Fruit fly (Drosophila melanogaster) whole organism, wandering third instar larva: ENCODE data around the gene lab.

Experiments
- Abd-B ChIP-seq: fragments of >200 bp; optimal IDR thresholded peaks from 2 replicates; lab custom pipeline; 2017; ENCODE audit warnings: missing biosample characterization, missing genetic modification characterization
- CG32264 ChIP-seq: fragments of 200-800 bp; sonication (Bioruptor generic); optimal IDR thresholded peaks from 2 replicates; lab custom pipeline; 2016; ENCODE audit warnings: missing biosample characterization, missing genetic modification characterization
- CG9705 ChIP-seq: fragments of 200-800 bp; sonication (Bioruptor generic); optimal IDR thresholded peaks from 2 replicates; lab custom pipeline; 2018; ENCODE audit warnings: missing biosample characterization, mild to moderate bottlenecking, missing genetic modification characterization
- CrebA ChIP-seq: fragments of 200-800 bp; sonication (Bioruptor generic); optimal IDR thresholded peaks from 2 replicates; lab custom pipeline; 2016; ENCODE audit warnings: missing biosample characterization, mild to moderate bottlenecking, missing genetic modification characterization, borderline replicate concordance
- Dfd ChIP-seq: fragments of >200 bp; optimal IDR thresholded peaks from 2 replicates; lab custom pipeline; 2017; ENCODE audit warnings: missing biosample characterization, missing genetic modification characterization
- Dif ChIP-seq: fragments of 200-275, 200-300 bp; sonication (Bioruptor generic); optimal IDR thresholded peaks from 2 replicates; lab custom pipeline; 2018; ENCODE audit warnings: missing biosample characterization, missing genetic modification characterization; ENCODE audit not compliant: partially characterized antibody
- GATAd ChIP-seq: sonication (Bioruptor generic); optimal IDR thresholded peaks from 2 replicates; lab custom pipeline; 2016; ENCODE audit warnings: missing biosample characterization, missing genetic modification characterization
- HLH106 ChIP-seq: fragments of 200-800 bp; optimal IDR thresholded peaks from 3 replicates; lab custom pipeline; 2019; ENCODE audit warnings: missing biosample characterization, mild to moderate bottlenecking, missing genetic modification characterization, moderate library complexity
- Hr83 ChIP-seq: fragments of 200-300 bp; sonication (Bioruptor generic); optimal IDR thresholded peaks from 2 replicates; lab custom pipeline; 2016; ENCODE audit warnings: missing biosample characterization, mild to moderate bottlenecking, missing genetic modification characterization, moderate library complexity; ENCODE audit not compliant: poor library complexity, severe bottlenecking
- Jra ChIP-seq: sonication (Bioruptor generic); optimal IDR thresholded peaks from 2 replicates; lab custom pipeline; 2016; ENCODE audit warnings: missing biosample characterization, missing genetic modification characterization
- N ChIP-seq: fragments of >200 bp; optimal IDR thresholded peaks from 2 replicates; lab custom pipeline; 2018; ENCODE audit warnings: missing biosample characterization, missing external identifiers, missing genetic modification characterization
- OdsH ChIP-seq: fragments of 200-800 bp; sonication (Bioruptor generic); optimal IDR thresholded peaks from 2 replicates; lab custom pipeline; 2016; ENCODE audit warnings: missing biosample characterization, mild to moderate bottlenecking, missing genetic modification characterization
- Sp1 ChIP-seq: fragments of 200-800 bp; sonication (Bioruptor generic); optimal IDR thresholded peaks from 3 replicates; lab custom pipeline; 2019; ENCODE audit warnings: missing biosample characterization, mild to moderate bottlenecking, missing genetic modification characterization, moderate library complexity
- Vsx2 ChIP-seq: fragments of 200-300, 225-300 bp; sonication (Bioruptor generic); optimal IDR thresholded peaks from 2 replicates; lab custom pipeline; 2018; ENCODE audit warnings: missing biosample characterization, missing genetic modification characterization; ENCODE audit not compliant: partially characterized antibody
- br ChIP-seq: fragments of 200-800 bp; sonication (Bioruptor generic); optimal IDR thresholded peaks from 2 replicates; lab custom pipeline; 2016; ENCODE audit warnings: missing biosample characterization, missing genetic modification characterization
- brk ChIP-seq: fragments of 200-800 bp; sonication (Bioruptor generic); optimal IDR thresholded peaks from 2 replicates; lab custom pipeline; 2016; ENCODE audit warnings: missing biosample characterization, mild to moderate bottlenecking, missing genetic modification characterization
- dl ChIP-seq, 2 experiments: fragments of 175-275, 200-275 bp in 1 of 2; fragments of 200-275 bp in 1 of 2; sonication (Bioruptor generic); optimal IDR thresholded peaks; lab custom pipeline; 2018; ENCODE audit warnings: mild to moderate bottlenecking in 2 of 2, missing biosample characterization in 2 of 2, missing genetic modification characterization in 2 of 2, moderate library complexity in 2 of 2; ENCODE audit not compliant: partially characterized antibody in 2 of 2, insufficient read depth in 1 of 2
- dmrt93B ChIP-seq: fragments of 200-800 bp; sonication (Bioruptor generic); optimal IDR thresholded peaks from 2 replicates; lab custom pipeline; 2018; ENCODE audit warnings: missing biosample characterization, mild to moderate bottlenecking, missing genetic modification characterization
- foxo ChIP-seq, 2 experiments: fragments of 200-800 bp; sonication (Bioruptor generic); optimal IDR thresholded peaks; 2 replicates in 1 of 2; 3 replicates in 1 of 2; lab custom pipeline; 2016 to 2017; ENCODE audit warnings: missing biosample characterization in 2 of 2, missing genetic modification characterization in 2 of 2
- fru ChIP-seq: fragments of 200-800 bp; sonication (Bioruptor generic); optimal IDR thresholded peaks from 3 replicates; lab custom pipeline; 2016; ENCODE audit warnings: missing biosample characterization, mild to moderate bottlenecking, missing genetic modification characterization
- h ChIP-seq: fragments of 200-800 bp; sonication (Bioruptor generic); optimal IDR thresholded peaks from 3 replicates; lab custom pipeline; 2016; ENCODE audit warnings: missing biosample characterization, mild to moderate bottlenecking, missing genetic modification characterization
- jim ChIP-seq: fragments of 175-275, 200-325 bp; sonication (Bioruptor generic); optimal IDR thresholded peaks from 2 replicates; lab custom pipeline; 2016; ENCODE audit warnings: missing biosample characterization, mild to moderate bottlenecking, missing genetic modification characterization
- lola ChIP-seq: fragments of >200 bp; optimal IDR thresholded peaks from 2 replicates; lab custom pipeline; 2017; ENCODE audit warnings: missing biosample characterization, missing genetic modification characterization
- psq ChIP-seq: fragments of 200-800 bp; sonication (Bioruptor generic); optimal IDR thresholded peaks from 3 replicates; lab custom pipeline; 2017; ENCODE audit warnings: missing biosample characterization, mild to moderate bottlenecking, missing genetic modification characterization, moderate library complexity
- rgr ChIP-seq: fragments of 200-800 bp; sonication (Bioruptor generic); optimal IDR thresholded peaks from 3 replicates; lab custom pipeline; 2016; ENCODE audit warnings: missing biosample characterization, mild to moderate bottlenecking, missing genetic modification characterization
- sage ChIP-seq: fragments of 200-800 bp; sonication (Bioruptor generic); optimal IDR thresholded peaks from 2 replicates; lab custom pipeline; 2016; ENCODE audit warnings: missing biosample characterization, mild to moderate bottlenecking, missing genetic modification characterization
- sv ChIP-seq: fragments of 200-800 bp; sonication (Bioruptor generic); optimal IDR thresholded peaks from 3 replicates; lab custom pipeline; 2016; ENCODE audit warnings: missing biosample characterization, missing genetic modification characterization
- tai ChIP-seq: sonication (Bioruptor generic); optimal IDR thresholded peaks from 2 replicates; lab custom pipeline; 2016; ENCODE audit warnings: missing biosample characterization, missing genetic modification characterization
- usp ChIP-seq: fragments of >200 bp; optimal IDR thresholded peaks from 2 replicates; lab custom pipeline; 2017; ENCODE audit warnings: missing biosample characterization, missing genetic modification characterization
- woc ChIP-seq: sonication (Bioruptor generic); optimal IDR thresholded peaks from 2 replicates; lab custom pipeline; 2016; ENCODE audit warnings: missing biosample characterization, mild to moderate bottlenecking, missing genetic modification characterization

Gene lab

dm6 chr3R:6678480-6678879 lies at the start of gene lab:
lab (minus strand) TSS chr3R:6678590.
- TF ChIP-seq brk (GFP tag; lab: Kevin White, UChicago) = no peak
- TF ChIP-seq Dif (GFP tag; lab: Kevin White, UChicago) = peak; percentile 84
- no peak for TF ChIP-seq Sp1 (GFP tag; lab: Kevin White, UChicago)
- TF ChIP-seq CG32264 (GFP tag; lab: Kevin White, UChicago) = no peak
- TF ChIP-seq Vsx2 (GFP tag; lab: Kevin White, UChicago) = peak; percentile 78
- peak; percentile 44 to 52 for TF ChIP-seq dl (GFP tag; optimal IDR thresholded peaks at IDR 0.05; lab: Kevin White, UChicago; ENCODE audit: insufficient read depth in 1 of 2, partially characterized antibody in 2 of 2)
- TF ChIP-seq GATAd (GFP tag; lab: Kevin White, UChicago) = peak; percentile 73
- TF ChIP-seq Jra (GFP tag; lab: Kevin White, UChicago) = peak; percentile 61
- TF ChIP-seq, all 38 proteins: peak for 5

dm6 chr3R:6726119-6726518 lies 47.7 kb upstream of the lab start:
- TF ChIP-seq HLH106 (tag; lab: Kevin White, UChicago) (no peak), tai (no peak), brk (GFP tag; lab: Kevin White, UChicago) (no peak), N (GFP tag; lab: Kevin White, UChicago) (no peak), CG32264 (GFP tag; lab: Kevin White, UChicago) (no peak), Hr83 (GFP tag; lab: Kevin White, UChicago) (no peak), Jra (GFP tag; lab: Kevin White, UChicago) (no peak), dmrt93B (GFP tag; lab: Kevin White, UChicago) (no peak), Sp1 (GFP tag; lab: Kevin White, UChicago) (no peak)

dm6 chr3R:6723537-6724171 lies 45.3 kb upstream of the lab start:
- TF ChIP-seq Hr83 (GFP tag; lab: Kevin White, UChicago) (no peak), GATAd (GFP tag; lab: Kevin White, UChicago) (no peak), sv (GFP tag; lab: Kevin White, UChicago) (no peak), foxo (GFP tag; optimal IDR thresholded peaks at IDR 0.05; lab: Kevin White, UChicago) (no peak), sage (GFP tag; lab: Kevin White, UChicago) (no peak), CG9705 (no peak), Vsx2 (GFP tag; lab: Kevin White, UChicago) (no peak), h (GFP tag; lab: Kevin White, UChicago) (no peak), br (GFP tag; lab: Kevin White, UChicago) (no peak), fru (no peak), usp (GFP tag; lab: Kevin White, UChicago) (no peak), woc (no peak), Dif (GFP tag; lab: Kevin White, UChicago) (no peak)

- peak in 1 of 2 experiments; percentile 3 for TF ChIP-seq dl (GFP tag; optimal IDR thresholded peaks at IDR 0.05; lab: Kevin White, UChicago; ENCODE audit: insufficient read depth in 1 of 2, partially characterized antibody in 2 of 2)
- no peak for TF ChIP-seq Hr83 (GFP tag; lab: Kevin White, UChicago)
- TF ChIP-seq Dif (GFP tag; lab: Kevin White, UChicago) = peak; percentile 57
- no peak for TF ChIP-seq jim (GFP tag; lab: Kevin White, UChicago)
- TF ChIP-seq Dfd = no peak
- TF ChIP-seq usp (GFP tag; lab: Kevin White, UChicago) = no peak
Observed at dm6 chr3R:6708858-6709257, 30.5 kb upstream of the lab start.

- TF ChIP-seq OdsH (GFP tag; lab: Kevin White, UChicago) = no peak
- no peak for TF ChIP-seq jim (GFP tag; lab: Kevin White, UChicago)
- no peak for TF ChIP-seq Hr83 (GFP tag; lab: Kevin White, UChicago)
- TF ChIP-seq foxo (GFP tag; optimal IDR thresholded peaks at IDR 0.05; lab: Kevin White, UChicago) = no peak
- no peak for TF ChIP-seq GATAd (GFP tag; lab: Kevin White, UChicago)
- no peak for TF ChIP-seq CrebA (GFP tag; lab: Kevin White, UChicago)
- no peak for TF ChIP-seq Dif (GFP tag; lab: Kevin White, UChicago)
- TF ChIP-seq tai = no peak
- no peak for TF ChIP-seq sage (GFP tag; lab: Kevin White, UChicago)
- no peak for TF ChIP-seq rgr
- TF ChIP-seq N (GFP tag; lab: Kevin White, UChicago) = no peak
- no peak for TF ChIP-seq Jra (GFP tag; lab: Kevin White, UChicago)
- TF ChIP-seq Abd-B = no peak
- no peak for TF ChIP-seq CG9705
- no peak for TF ChIP-seq psq (GFP tag; lab: Kevin White, UChicago)
- TF ChIP-seq dmrt93B (GFP tag; lab: Kevin White, UChicago) = no peak
- TF ChIP-seq h (GFP tag; lab: Kevin White, UChicago) = no peak
- TF ChIP-seq usp (GFP tag; lab: Kevin White, UChicago) = no peak
- TF ChIP-seq lola (GFP tag; lab: Kevin White, UChicago) = no peak
Observed at dm6 chr3R:6706327-6706726, 27.9 kb upstream of the lab start.
